Fruit fly (Drosophila melanogaster) whole organism, embryonic: ENCODE results near the gene AspRS-m.

Experiments
- Ada2b ChIP-seq: fragments of 200-800 bp; sonication (Bioruptor generic); IDR thresholded peaks from 2 replicates; pipeline ENCODE4 v1.3.6; 2022; ENCODE audit warnings: missing biosample characterization, missing genetic modification characterization
- Bgb ChIP-seq: fragments of 200-800 bp; sonication (Bioruptor generic); IDR thresholded peaks from 2 replicates; pipeline ENCODE4 v1.3.6; 2022; ENCODE audit warnings: missing biosample characterization, missing genetic modification characterization; ENCODE audit not compliant: partially characterized antibody
- CG11723 ChIP-seq: fragments of 200-800 bp; sonication (Bioruptor generic); optimal IDR thresholded peaks from 2 replicates; lab custom pipeline; 2017; ENCODE audit warnings: missing biosample characterization, mild to moderate bottlenecking, missing genetic modification characterization
- CG12659 ChIP-seq: fragments of 200-800 bp; sonication (Bioruptor generic); optimal IDR thresholded peaks from 3 replicates; lab custom pipeline; 2017; ENCODE audit warnings: mild to moderate bottlenecking, missing biosample characterization, missing genetic modification reagents, missing genetic modification characterization
- CG13287 ChIP-seq: fragments of 200-800 bp; sonication (Bioruptor generic); IDR thresholded peaks from 2 replicates; pipeline ENCODE4 v1.3.6; 2022; ENCODE audit warnings: missing biosample characterization, missing genetic modification characterization; ENCODE audit not compliant: partially characterized antibody
- CG14710 ChIP-seq: fragments of 200-800 bp; sonication (Bioruptor generic); optimal IDR thresholded peaks from 3 replicates; lab custom pipeline; 2019; ENCODE audit warnings: missing biosample characterization, mild to moderate bottlenecking, missing genetic modification characterization, moderate library complexity
- CG15479 ChIP-seq: fragments of 200-800 bp; sonication (Bioruptor generic); optimal IDR thresholded peaks from 3 replicates; lab custom pipeline; 2019; ENCODE audit warnings: missing biosample characterization, mild to moderate bottlenecking, missing genetic modification characterization, moderate library complexity
- CG15514 ChIP-seq: fragments of 200-800 bp; sonication (Bioruptor generic); optimal IDR thresholded peaks from 3 replicates; lab custom pipeline; 2017; ENCODE audit warnings: missing biosample characterization, missing genetic modification characterization, mild to moderate bottlenecking, moderate library complexity, missing genetic modification reagents
- CG17328 ChIP-seq: fragments of 200-800 bp; sonication (Bioruptor generic); IDR thresholded peaks from 2 replicates; pipeline ENCODE4 v1.3.6; 2022; ENCODE audit warnings: missing biosample characterization, missing genetic modification characterization
- CG18599 ChIP-seq: fragments of 200-800 bp; sonication (Bioruptor generic); optimal IDR thresholded peaks from 3 replicates; lab custom pipeline; 2017; ENCODE audit warnings: missing biosample characterization, missing genetic modification characterization, mild to moderate bottlenecking, moderate library complexity, missing genetic modification reagents
- CG31224 ChIP-seq: fragments of 200-800 bp; sonication (Bioruptor generic); IDR thresholded peaks from 2 replicates; pipeline ENCODE4 v1.3.6; 2022; ENCODE audit warnings: missing biosample characterization, missing genetic modification characterization
- CG34422 ChIP-seq: fragments of 200-800 bp; sonication (Bioruptor generic); IDR thresholded peaks from 3 replicates; pipeline ENCODE4 v1.3.6; 2022; ENCODE audit warnings: missing biosample characterization, missing genetic modification characterization
- CG3995 ChIP-seq: fragments of 200-800 bp; sonication (Bioruptor generic); optimal IDR thresholded peaks from 3 replicates; lab custom pipeline; 2016; ENCODE audit warnings: missing biosample characterization, missing genetic modification characterization
- CG4404 ChIP-seq: fragments of 200-800 bp; sonication (Bioruptor generic); IDR thresholded peaks from 2 replicates; pipeline ENCODE4 v1.3.6; 2022; ENCODE audit warnings: missing biosample characterization, missing genetic modification characterization
- CG8089 ChIP-seq: fragments of 200-800 bp; sonication (Bioruptor generic); optimal IDR thresholded peaks from 3 replicates; lab custom pipeline; 2016; ENCODE audit warnings: missing biosample characterization, missing genetic modification characterization
- CG8924 ChIP-seq: fragments of 200-800 bp; optimal IDR thresholded peaks from 3 replicates; lab custom pipeline; 2019; ENCODE audit warnings: missing biosample characterization, mild to moderate bottlenecking, missing genetic modification characterization, moderate library complexity
- CG9932 ChIP-seq: fragments of 200-800 bp; sonication (Bioruptor generic); IDR thresholded peaks from 2 replicates; pipeline ENCODE4 v1.3.6; 2022; ENCODE audit warnings: missing biosample characterization, missing genetic modification characterization
- Chrac-16 ChIP-seq: fragments of 200-800 bp; sonication (Bioruptor generic); optimal IDR thresholded peaks from 3 replicates; lab custom pipeline; 2016; ENCODE audit warnings: missing biosample characterization, missing genetic modification characterization
- Dek ChIP-seq: fragments of 200-800 bp; sonication (Bioruptor generic); optimal IDR thresholded peaks from 3 replicates; lab custom pipeline; 2019; ENCODE audit warnings: missing biosample characterization, mild to moderate bottlenecking, missing genetic modification characterization, moderate library complexity
- Dll ChIP-seq: fragments of 200-800 bp; sonication (Bioruptor generic); IDR thresholded peaks from 4 replicates; pipeline ENCODE4 v1.3.6; 2022; ENCODE audit warnings: missing biosample characterization, missing genetic modification characterization; ENCODE audit not compliant: partially characterized antibody
- Dref ChIP-seq: fragments of 200-800 bp; sonication (Bioruptor generic); IDR thresholded peaks from 2 replicates; pipeline ENCODE4 v1.3.6; 2022; ENCODE audit warnings: missing biosample characterization, missing genetic modification characterization
- E2f1 ChIP-seq: fragments of 200-800 bp; sonication (Bioruptor generic); IDR thresholded peaks from 2 replicates; pipeline ENCODE4 v1.3.6; 2022; ENCODE audit warnings: missing biosample characterization, missing genetic modification characterization
- Hr39 ChIP-seq: fragments of >200 bp; optimal IDR thresholded peaks from 2 replicates; lab custom pipeline; 2017
- MBD-R2 ChIP-seq: fragments of 200-800 bp; sonication (Bioruptor generic); IDR thresholded peaks from 2 replicates; pipeline ENCODE4 v1.3.6; 2022; ENCODE audit warnings: missing biosample characterization, missing genetic modification characterization
- Mad ChIP-seq: fragments of 200-800 bp; sonication (Bioruptor generic); optimal IDR thresholded peaks from 2 replicates; lab custom pipeline; 2016; ENCODE audit warnings: missing biosample characterization, missing genetic modification characterization
- Opbp ChIP-seq: fragments of 200-800 bp; sonication (Bioruptor generic); IDR thresholded peaks from 3 replicates; pipeline ENCODE4 v1.3.6; 2022; ENCODE audit warnings: missing biosample characterization, missing genetic modification characterization; ENCODE audit not compliant: partially characterized antibody
- Scr ChIP-seq: fragments of 200-800 bp; sonication (Bioruptor generic); IDR thresholded peaks from 2 replicates; pipeline ENCODE4 v1.3.6; 2022; ENCODE audit warnings: missing biosample characterization, missing genetic modification characterization; ENCODE audit not compliant: partially characterized antibody
- Sin3A ChIP-seq: fragments of >200 bp; optimal IDR thresholded peaks from 2 replicates; lab custom pipeline; 2018
- ash1 ChIP-seq: fragments of 200-800 bp; sonication (Bioruptor generic); optimal IDR thresholded peaks from 2 replicates; lab custom pipeline; 2018; ENCODE audit warnings: missing biosample characterization, mild to moderate bottlenecking, missing genetic modification characterization
- cg ChIP-seq: fragments of 200-800 bp; sonication (Bioruptor generic); optimal IDR thresholded peaks from 3 replicates; lab custom pipeline; 2019; ENCODE audit warnings: missing biosample characterization, mild to moderate bottlenecking, missing genetic modification characterization, moderate library complexity
- chinmo ChIP-seq: fragments of 200-800 bp; sonication (Bioruptor generic); IDR thresholded peaks from 4 replicates; pipeline ENCODE4 v1.3.6; 2022; ENCODE audit warnings: missing biosample characterization, missing genetic modification characterization; ENCODE audit not compliant: partially characterized antibody
- hb ChIP-seq: fragments of 200-800 bp; sonication (Bioruptor generic); IDR thresholded peaks from 3 replicates; pipeline ENCODE4 v1.3.6; 2022; ENCODE audit warnings: missing biosample characterization, missing genetic modification characterization; ENCODE audit not compliant: partially characterized antibody
- ind ChIP-seq: fragments of 200-800 bp; sonication (Bioruptor generic); optimal IDR thresholded peaks from 3 replicates; lab custom pipeline; 2016; ENCODE audit warnings: missing biosample characterization, missing genetic modification characterization
- inv ChIP-seq: fragments of 200-800 bp; sonication (Bioruptor generic); IDR thresholded peaks from 2 replicates; pipeline ENCODE4 v1.3.6; 2022; ENCODE audit warnings: missing biosample characterization, missing genetic modification characterization; ENCODE audit not compliant: partially characterized antibody
- knrl ChIP-seq: fragments of 200-800 bp; sonication (Bioruptor generic); IDR thresholded peaks from 3 replicates; pipeline ENCODE4 v1.3.6; 2022; ENCODE audit warnings: missing biosample characterization, missing genetic modification characterization; ENCODE audit not compliant: partially characterized antibody
- mld ChIP-seq: fragments of 200-800 bp; sonication (Bioruptor generic); IDR thresholded peaks from 3 replicates; pipeline ENCODE4 v1.3.6; 2022; ENCODE audit warnings: missing biosample characterization, missing genetic modification characterization; ENCODE audit not compliant: partially characterized antibody
- nerfin-1 ChIP-seq: fragments of 200-800 bp; sonication (Bioruptor generic); optimal IDR thresholded peaks from 3 replicates; lab custom pipeline; 2019; ENCODE audit warnings: missing biosample characterization, mild to moderate bottlenecking, missing genetic modification characterization, moderate library complexity
- pzg ChIP-seq: fragments of 200-800 bp; sonication (Bioruptor generic); optimal IDR thresholded peaks from 3 replicates; lab custom pipeline; 2018; ENCODE audit warnings: missing biosample characterization, mild to moderate bottlenecking, missing genetic modification characterization, moderate library complexity
- sens ChIP-seq: fragments of 200-800 bp; sonication (Bioruptor generic); peaks from one replicate; lab custom pipeline; 2016; ENCODE audit warnings: missing biosample characterization, missing genetic modification characterization
- vnd ChIP-seq: fragments of 200-800 bp; sonication (Bioruptor generic); IDR thresholded peaks from 3 replicates; pipeline ENCODE4 v1.3.6; 2022; ENCODE audit warnings: missing biosample characterization, missing genetic modification characterization; ENCODE audit not compliant: partially characterized antibody

Gene AspRS-m

DNA sequence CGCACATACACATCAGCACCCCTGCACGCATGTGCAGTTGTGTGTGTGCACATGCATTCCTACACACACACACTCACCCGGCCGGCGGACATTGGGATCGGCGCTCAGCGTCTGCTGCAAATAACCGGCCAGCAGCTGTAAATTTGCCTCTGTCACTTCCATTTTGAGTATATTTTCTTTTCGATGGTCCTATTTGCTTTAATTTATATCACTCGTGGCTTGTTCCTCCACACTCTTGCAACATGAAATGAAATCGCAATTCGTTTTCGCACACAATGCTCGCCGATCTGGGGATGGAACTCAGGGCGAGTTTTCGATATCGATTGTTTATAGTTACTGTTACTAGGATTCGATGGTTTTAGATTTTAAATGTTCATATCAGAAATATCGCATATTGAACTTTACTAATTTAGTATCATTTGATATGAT lies 2.0 kb upstream of the AspRS-m start, which contains the start of gene Cse1 (continued):
- peak; percentile 52; the same call in 1 of the 3 replicates for TF ChIP-seq hb (GFP tag; lab: Robert Waterston, UW)
- peak; percentile 70 for TF ChIP-seq CG13287 (GFP tag; lab: Robert Waterston, UW)
- TF ChIP-seq Scr (GFP tag; lab: Robert Waterston, UW), result peak; percentile 78
- TF ChIP-seq chinmo (GFP tag; lab: Robert Waterston, UW), result 0 out of 4 replicates have a peak, but pooled peaks have one; percentile 56
- TF ChIP-seq Mad, result no peak
- TF ChIP-seq nerfin-1 (tag; lab: Kevin White, UChicago), result peak; percentile 98
- TF ChIP-seq CG8924 (tag; lab: Kevin White, UChicago), result no peak
- TF ChIP-seq Opbp (GFP tag; lab: Robert Waterston, UW), result peak; percentile 57; the same call in 1 of the 3 replicates
- TF ChIP-seq CG14710 (tag; lab: Kevin White, UChicago), result peak; percentile 16
- peak; percentile 47 for TF ChIP-seq CG15479 (GFP tag; lab: Kevin White, UChicago)
- peak; percentile 92 for TF ChIP-seq CG34422 (GFP tag; lab: Robert Waterston, UW)
- peak; percentile 52; the same call in 1 of the 3 replicates for TF ChIP-seq mld (GFP tag; lab: Robert Waterston, UW)
- TF ChIP-seq inv (GFP tag; lab: Robert Waterston, UW), result peak; percentile 55; the same call in 1 of the 2 replicates
- TF ChIP-seq MBD-R2 (GFP tag; lab: Robert Waterston, UW), result peak; percentile 45; the same call in 1 of the 2 replicates
- TF ChIP-seq CG18599 (GFP tag; lab: Kevin White, UChicago), result no peak
- no peak for TF ChIP-seq CG15514 (GFP tag; lab: Kevin White, UChicago)
- TF ChIP-seq cg (GFP tag; lab: Kevin White, UChicago), result peak; percentile 93
- peak; percentile 32; the same call in 1 of the 2 replicates for TF ChIP-seq E2f1 (GFP tag; lab: Robert Waterston, UW)
- TF ChIP-seq Sin3A (lab: Kevin White, UChicago), result peak; percentile 68
- peak; percentile 45; the same call in 1 of the 2 replicates for TF ChIP-seq Bgb (GFP tag; lab: Robert Waterston, UW)
- no peak for TF ChIP-seq CG17328 (GFP tag; lab: Robert Waterston, UW)
- peak; percentile 38 for TF ChIP-seq sens (GFP tag; lab: Kevin White, UChicago)
- no peak for TF ChIP-seq ash1 (GFP tag; lab: Kevin White, UChicago)
- TF ChIP-seq CG12659 (GFP tag; lab: Kevin White, UChicago), result peak; percentile 21
- peak; percentile 74 for TF ChIP-seq Dll (GFP tag; lab: Robert Waterston, UW)
- TF ChIP-seq CG3995, result peak; percentile 56
- TF ChIP-seq Dref (GFP tag; lab: Robert Waterston, UW), result peak; percentile 62
- no peak for TF ChIP-seq Chrac-16
- 0 out of 3 replicates have a peak, but pooled peaks have one; percentile 27 for TF ChIP-seq vnd (GFP tag; lab: Robert Waterston, UW)
- TF ChIP-seq knrl (GFP tag; lab: Robert Waterston, UW), result peak; percentile 68
- TF ChIP-seq CG9932 (GFP tag; lab: Robert Waterston, UW), result no peak
- TF ChIP-seq CG31224, result 0 out of 2 replicates have a peak, but pooled peaks have one; percentile 22
- TF ChIP-seq ind (GFP tag; lab: Kevin White, UChicago), result no peak

DNA sequence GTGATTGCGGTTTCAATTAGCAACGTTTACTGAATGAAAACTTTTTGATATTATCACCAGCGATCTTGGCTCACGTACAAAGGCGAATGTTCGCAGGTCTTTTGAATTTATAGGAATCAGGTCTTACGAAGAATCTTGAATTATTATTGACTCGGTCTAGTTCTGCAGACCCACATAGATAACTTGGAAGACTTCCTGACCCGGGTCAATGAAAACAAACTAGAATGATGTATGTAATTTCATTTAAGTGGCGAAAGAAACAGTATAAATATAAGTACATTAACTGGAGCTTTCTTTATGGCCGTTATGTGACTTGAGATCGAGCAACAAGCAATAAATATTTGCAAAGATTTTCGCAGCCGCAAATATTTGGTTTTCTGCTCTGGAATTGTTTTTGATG lies 7.5 kb downstream of the AspRS-m start, which contains the start of gene CG13282:
TSS of gene CG13282 (minus strand) at position 101 of the 400 bp plus-strand sequence.
- TF ChIP-seq Ada2b (GFP tag; lab: Robert Waterston, UW) (no peak), CG8089 (GFP tag; lab: Kevin White, UChicago) (no peak), CG11723 (GFP tag; lab: Kevin White, UChicago) (no peak), CG4404 (GFP tag; lab: Robert Waterston, UW) (no peak), nerfin-1 (tag; lab: Kevin White, UChicago) (no peak), Hr39 (lab: Kevin White, UChicago) (no peak), pzg (GFP tag; lab: Kevin White, UChicago) (no peak), Dek (tag; lab: Kevin White, UChicago) (no peak)
- TF ChIP-seq, all 482 proteins: peak for 0
